Fruit fly (Drosophila melanogaster): ENCODE measurements around the gene Rad17.

The Rad17 gene

DNA sequence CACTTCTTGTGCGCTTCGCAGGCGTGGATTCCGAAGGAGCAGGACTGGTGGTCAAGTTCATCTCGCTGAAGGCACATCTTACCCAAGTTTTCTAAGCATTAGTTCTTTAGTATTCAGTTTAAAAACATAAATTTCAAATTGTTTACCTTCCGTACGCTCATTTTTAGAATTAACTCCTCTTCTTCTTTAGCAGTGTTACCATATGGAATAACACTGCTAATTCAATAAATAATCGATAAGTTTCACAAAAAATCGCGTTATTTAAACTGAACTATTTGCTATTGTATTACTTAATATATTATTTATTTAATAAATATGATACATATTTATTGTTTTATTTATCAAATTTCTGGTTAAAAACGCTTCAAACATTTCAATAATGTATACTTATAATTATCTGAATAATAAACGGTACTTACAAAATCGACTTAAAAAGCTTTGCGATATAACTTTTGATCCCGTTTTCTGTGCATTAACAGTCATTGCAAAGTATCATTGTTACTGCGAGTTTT lies at the start of gene Rad17, which contains the start of gene BigH1:
TSS of gene Rad17 (minus strand) at position 209 of the 512 bp plus-strand sequence.
TSS of gene BigH1 (plus strand) at position 462 of the 512 bp plus-strand sequence.
- no peak for TF ChIP-seq noc (tag; optimal IDR thresholded peaks at IDR 0.05)

dm6 chr3R:14711447-14712163 lies 48.6 kb upstream of the Rad17 start:
- no peak for TF ChIP-seq noc (tag; optimal IDR thresholded peaks at IDR 0.05)

DNA sequence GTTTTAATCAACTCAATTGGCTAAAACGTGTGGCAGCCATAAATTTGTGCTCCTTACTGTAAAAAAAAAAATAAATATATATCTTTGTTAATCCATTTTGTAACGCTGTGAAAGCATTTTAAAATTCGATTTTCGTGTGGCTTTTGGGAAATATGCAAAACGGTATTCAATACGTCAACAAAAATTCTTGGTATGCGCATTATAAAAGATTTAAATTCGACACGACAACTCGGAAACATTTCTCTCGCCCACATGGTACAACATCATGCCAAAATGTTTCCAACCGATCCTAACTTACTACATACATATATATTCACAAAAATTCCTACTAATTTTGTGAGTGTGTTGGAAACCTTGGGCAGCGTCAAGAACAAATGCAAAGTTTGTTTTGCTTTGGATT lies 47.7 kb upstream of the Rad17 start:
- TF ChIP-seq noc (tag; optimal IDR thresholded peaks at IDR 0.05): no peak

dm6 chr3R:14709480-14709984 lies 46.5 kb upstream of the Rad17 start:
- no peak for TF ChIP-seq noc (tag; optimal IDR thresholded peaks at IDR 0.05)

DNA sequence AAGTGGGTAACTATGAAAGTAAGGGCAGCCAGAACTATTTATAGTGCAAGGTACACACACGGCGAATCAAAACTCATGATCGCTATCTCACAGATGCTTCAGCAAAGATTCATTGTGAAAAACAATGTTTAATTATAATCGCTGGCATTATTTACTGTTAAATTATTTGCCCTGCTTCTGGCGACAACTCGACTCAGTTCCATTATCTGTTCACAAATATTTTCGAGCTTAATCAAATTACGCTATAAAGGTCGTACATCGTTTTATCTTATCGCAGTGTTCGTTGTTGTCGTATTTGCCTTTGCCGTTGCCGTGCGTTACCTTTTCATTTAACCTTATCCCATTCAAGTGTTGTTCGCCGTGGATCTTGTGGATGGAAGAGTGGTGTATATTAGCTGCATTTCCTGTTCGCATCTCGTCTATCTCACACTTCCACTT lies 46.0 kb upstream of the Rad17 start:
- peak; percentile 37 for TF ChIP-seq noc (tag; optimal IDR thresholded peaks at IDR 0.05)

- no peak for TF ChIP-seq noc (tag; optimal IDR thresholded peaks at IDR 0.05)
These were observed 45.0 kb upstream of the Rad17 start for dm6 chr3R:14707703-14708643.

DNA sequence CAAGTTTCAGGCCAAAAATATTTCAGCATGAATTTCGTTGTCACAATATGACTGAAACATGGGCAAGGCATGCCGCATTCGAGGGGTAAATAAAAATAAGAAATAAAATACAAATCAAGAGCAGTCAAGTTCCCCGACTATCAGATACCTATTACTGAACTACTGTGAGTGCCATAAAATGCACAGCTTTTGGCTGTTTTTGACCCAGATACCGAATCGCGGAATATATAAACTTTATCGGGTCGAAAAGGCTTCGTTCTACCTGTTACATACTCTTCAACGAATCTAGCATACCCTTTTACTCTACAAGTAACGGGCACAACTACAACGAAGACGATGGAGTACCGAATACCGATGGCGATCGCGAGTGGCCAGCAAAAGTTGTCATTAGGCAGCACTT lies 43.9 kb upstream of the Rad17 start:
- peak; percentile 68 for TF ChIP-seq noc (tag; optimal IDR thresholded peaks at IDR 0.05)

- no peak for TF ChIP-seq noc (tag; optimal IDR thresholded peaks at IDR 0.05)
These were observed 43.4 kb upstream of the Rad17 start for dm6 chr3R:14706354-14706753.

DNA sequence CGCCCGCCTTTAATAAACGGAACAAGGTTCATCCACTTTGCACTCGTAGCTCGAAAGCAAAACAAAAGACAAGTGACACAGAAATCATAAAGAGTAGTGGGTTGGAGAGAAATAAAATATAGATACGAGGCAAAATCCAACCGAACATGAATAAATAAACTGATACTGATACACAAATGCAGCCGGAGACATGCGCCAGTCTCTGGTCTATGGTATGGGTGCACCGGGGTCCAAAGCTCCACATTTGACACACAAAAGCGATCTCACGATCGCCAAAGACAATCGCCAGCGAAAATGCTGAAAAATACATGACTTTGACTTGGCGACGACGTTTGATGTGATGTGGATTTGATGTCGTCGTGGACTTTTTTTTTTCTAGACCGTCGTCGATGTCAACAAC lies 42.3 kb upstream of the Rad17 start:
- TF ChIP-seq noc (tag; optimal IDR thresholded peaks at IDR 0.05): no peak

DNA sequence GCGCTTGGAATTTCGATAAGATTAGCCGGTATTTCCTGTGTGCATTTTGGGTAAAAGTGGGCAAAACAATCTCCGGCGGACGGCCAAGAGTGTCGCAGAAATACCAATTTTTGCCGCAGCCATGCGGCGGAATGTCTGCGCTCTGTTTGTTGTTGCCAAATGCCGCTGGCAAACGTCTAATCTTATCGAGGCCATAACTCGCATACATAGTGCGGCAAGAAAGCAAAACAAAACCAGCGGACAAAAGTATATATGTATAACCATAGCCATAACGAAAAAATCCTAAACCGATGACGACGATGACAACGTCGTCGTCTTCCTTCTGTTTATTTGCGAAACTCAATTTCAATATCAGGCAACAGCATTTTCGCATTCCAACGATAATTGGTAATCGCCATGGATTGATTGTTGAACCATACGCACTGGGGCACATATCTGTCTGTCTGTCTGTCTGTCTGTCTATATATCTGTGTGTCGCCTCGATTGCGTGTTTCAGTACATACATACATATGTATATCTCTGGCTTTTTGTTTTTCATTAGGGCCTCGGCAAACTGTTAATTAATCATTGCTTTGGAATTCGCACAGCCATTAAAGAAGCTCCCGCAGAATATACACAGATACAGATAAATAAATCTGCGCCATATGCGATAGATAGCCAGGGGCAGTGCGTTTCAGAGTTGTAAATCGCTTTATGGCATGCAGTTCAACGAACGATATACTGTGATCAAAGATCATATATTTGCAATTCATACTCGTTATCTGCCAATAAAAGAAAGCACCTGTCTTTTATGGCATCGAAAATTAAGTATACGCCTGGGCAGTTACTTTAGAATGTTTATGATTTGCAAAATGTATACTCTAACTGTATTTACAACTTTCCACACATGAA lies 40.5 kb upstream of the Rad17 start:
- peak; percentile 65 for TF ChIP-seq noc (tag; optimal IDR thresholded peaks at IDR 0.05)

DNA sequence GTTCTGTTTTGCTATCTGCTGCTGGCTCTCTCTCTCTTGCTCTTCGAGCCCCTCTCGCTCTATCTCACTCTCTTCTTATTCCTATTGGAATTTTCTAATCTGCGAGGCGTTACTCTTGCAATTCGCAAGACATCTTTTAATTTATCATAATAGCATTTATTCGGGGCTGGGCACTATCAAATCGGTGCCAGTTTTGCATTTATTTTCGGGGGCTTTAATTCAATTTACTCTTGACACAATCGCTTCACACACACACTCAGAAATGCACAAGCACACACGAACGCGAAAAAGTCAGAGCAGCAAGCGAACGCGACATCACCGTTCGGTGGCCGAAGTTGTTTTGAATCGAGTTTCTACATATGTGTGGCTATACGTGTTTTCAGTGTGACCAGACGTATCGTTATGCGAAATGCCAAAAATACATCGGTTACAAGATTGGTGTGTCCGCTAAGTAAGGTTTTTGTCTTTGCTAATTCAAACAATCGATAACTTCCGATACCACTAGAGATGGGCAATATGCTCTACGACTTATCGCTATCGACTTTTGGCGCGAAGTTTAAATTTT lies 34.0 kb upstream of the Rad17 start, which contains the start of gene Meltrin:
TSS of gene Meltrin (minus strand) at position 344 of the 565 bp plus-strand sequence.
- TF ChIP-seq noc (tag; optimal IDR thresholded peaks at IDR 0.05): peak; percentile 90

DNA sequence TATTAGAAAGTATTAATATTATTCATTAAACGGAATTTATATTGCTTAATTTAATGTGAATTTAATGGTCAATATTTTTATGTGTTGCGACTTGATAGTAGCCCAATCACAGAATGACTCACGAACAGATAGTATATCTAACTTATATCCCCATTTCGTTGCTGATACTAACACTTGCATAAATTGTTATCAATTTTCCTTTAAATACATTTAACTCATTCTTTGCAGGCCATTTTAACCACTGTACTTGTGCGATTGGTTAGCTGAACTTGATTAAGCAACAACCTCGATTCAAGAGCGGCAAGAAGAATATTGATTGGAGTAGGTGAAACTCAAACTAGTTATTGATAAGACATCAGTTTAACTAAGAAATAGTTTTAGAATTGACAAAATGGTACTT lies 32.7 kb upstream of the Rad17 start:
- TF ChIP-seq noc (tag; optimal IDR thresholded peaks at IDR 0.05): no peak

dm6 chr3R:14695054-14695453 lies 32.1 kb upstream of the Rad17 start:
- TF ChIP-seq noc (tag; optimal IDR thresholded peaks at IDR 0.05): no peak

- no peak for TF ChIP-seq noc (tag; optimal IDR thresholded peaks at IDR 0.05)
These were observed 31.6 kb upstream of the Rad17 start for dm6 chr3R:14694583-14694982.

DNA sequence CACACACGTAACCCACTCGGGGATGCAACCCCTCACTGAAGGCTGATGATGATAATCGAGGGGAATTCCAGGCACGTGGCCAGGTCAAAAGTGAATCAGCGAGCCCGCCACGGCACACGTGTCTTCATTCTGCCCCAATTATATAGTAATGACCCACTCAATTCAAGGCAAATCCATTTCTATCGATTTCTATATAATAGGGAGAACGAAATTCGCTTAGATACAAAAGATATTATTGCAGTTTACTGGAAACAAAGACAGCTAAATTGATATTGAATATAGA lies 29.9 kb upstream of the Rad17 start:
- no peak for TF ChIP-seq noc (tag; optimal IDR thresholded peaks at IDR 0.05)

All from whole organism, larva.